Worm (Caenorhabditis elegans): ENCODE data around the gene rom-2.

Gene rom-2

DNA sequence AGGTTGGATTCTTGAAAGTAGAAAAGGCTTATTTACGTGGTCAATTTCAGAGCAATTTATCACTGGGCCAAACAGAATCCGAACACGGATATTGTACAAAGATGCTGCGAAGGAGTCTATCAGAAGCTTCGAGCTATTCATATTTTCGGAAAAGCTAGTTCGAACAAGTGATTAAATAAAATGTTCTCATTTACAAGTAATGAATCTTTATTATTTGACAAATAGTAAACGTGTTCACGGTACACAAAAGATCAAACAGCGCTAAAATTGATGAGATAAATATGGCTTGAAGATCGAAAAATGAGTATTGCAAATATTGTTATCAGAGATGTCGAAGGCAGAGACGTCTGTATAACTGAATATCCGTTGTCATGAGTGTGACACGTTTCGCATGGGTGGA is 19.7 kb upstream of the rom-2 start:
- TF ChIP-seq F39B2.1 (GFP tag; IDR thresholded peaks at IDR 0.05) = peak; percentile 58; the same call in 1 of the 2 replicates
- TF ChIP-seq D2030.7 (GFP tag; IDR thresholded peaks at IDR 0.05) = no peak; the same call in 1 of the 2 replicates
- no peak for TF ChIP-seq snpc-4 (GFP tag; optimal IDR thresholded peaks at IDR 0.05)
- peak in 1 of 4 experiments; percentile 10 for TF ChIP-seq snpc-4 (tag; optimal IDR thresholded peaks at IDR 0.05)
- TF ChIP-seq lin-54 (GFP tag; optimal IDR thresholded peaks at IDR 0.05) = peak; percentile 63
- TF ChIP-seq ccch-3 (GFP tag; optimal IDR thresholded peaks at IDR 0.05) = no peak
- peak; percentile 76 for TF ChIP-seq lin-26 (GFP tag; IDR thresholded peaks at IDR 0.05)
- TF ChIP-seq madf-3 (GFP tag; IDR thresholded peaks at IDR 0.05) = peak; percentile 50; the same call in 1 of the 2 replicates
- TF ChIP-seq T26A5.8 (tag; optimal IDR thresholded peaks at IDR 0.05) = no peak
- TF ChIP-seq lsy-27 (tag; optimal IDR thresholded peaks at IDR 0.05; ENCODE audit: borderline replicate concordance, insufficient read depth) = no peak
- TF ChIP-seq ama-1 (optimal IDR thresholded peaks at IDR 0.05) = no peak
- TF ChIP-seq ama-1 (GFP tag; optimal IDR thresholded peaks at IDR 0.05) = peak in 1 of 2 experiments; percentile 21
- TF ChIP-seq nfya-2 (GFP tag; IDR thresholded peaks at IDR 0.05) = 0 out of 2 replicates have a peak, but pooled peaks have one; percentile 11
- TF ChIP-seq tbp1 (GFP tag; optimal IDR thresholded peaks at IDR 0.05) = peak; percentile 40
- no peak for TF ChIP-seq T07F8.4 (tag; optimal IDR thresholded peaks at IDR 0.05)
- TF ChIP-seq ekl-4 (GFP tag; IDR thresholded peaks at IDR 0.05) = peak; percentile 68
- TF ChIP-seq cebp-1 (GFP tag; IDR thresholded peaks at IDR 0.05) = no peak
- TF ChIP-seq cebp-1 (tag; optimal IDR thresholded peaks at IDR 0.05) = no peak
- no peak for TF ChIP-seq rpc-1 (optimal IDR thresholded peaks at IDR 0.05)
- no peak for TF ChIP-seq rpc-1 (tag; optimal IDR thresholded peaks at IDR 0.05)
- peak; percentile 54; the same call in 1 of the 2 replicates for TF ChIP-seq madf-8 (GFP tag; conservative IDR thresholded peaks at IDR 0.05)
- peak; percentile 44 for TF ChIP-seq hmg-1.2 (GFP tag; IDR thresholded peaks at IDR 0.05)
- TF ChIP-seq F52B5.7 (tag; optimal IDR thresholded peaks at IDR 0.05) = peak; percentile 77
- TF ChIP-seq attf-5 (GFP tag; optimal IDR thresholded peaks at IDR 0.05) = peak; percentile 17
- peak; percentile 21 for TF ChIP-seq xnd-1 (tag; optimal IDR thresholded peaks at IDR 0.05)
- TF ChIP-seq ztf-18 (tag; optimal IDR thresholded peaks at IDR 0.05) = peak; percentile 53
- peak; percentile 58 for TF ChIP-seq Y95B8A.8 (GFP tag; IDR thresholded peaks at IDR 0.05)
- peak; percentile 90 for TF ChIP-seq Y53G8AR.9 (GFP tag; conservative IDR thresholded peaks at IDR 0.05)
- TF ChIP-seq lsl-1 (GFP tag; optimal IDR thresholded peaks at IDR 0.05) = peak; percentile 62
- TF ChIP-seq F33H1.4 (GFP tag; IDR thresholded peaks at IDR 0.05) = peak; percentile 15; the same call in 1 of the 2 replicates
- no peak; the same call in 1 of the 2 replicates for TF ChIP-seq mcd-1 (GFP tag; IDR thresholded peaks at IDR 0.05)
- TF ChIP-seq lir-1 (GFP tag; conservative IDR thresholded peaks at IDR 0.05) = no peak
- TF ChIP-seq hsf-1 (GFP tag; IDR thresholded peaks at IDR 0.05) = peak; percentile 84
- peak; percentile 80 for TF ChIP-seq attf-6 (GFP tag; IDR thresholded peaks at IDR 0.05)
- no peak for TF ChIP-seq K12H6.12 (tag; optimal IDR thresholded peaks at IDR 0.05)
- peak; percentile 69; the same call in 1 of the 2 replicates for TF ChIP-seq B0336.3 (GFP tag; IDR thresholded peaks at IDR 0.05)
- no peak for TF ChIP-seq pha-4 (tag; optimal IDR thresholded peaks at IDR 0.05)
- TF ChIP-seq him-1 (tag; optimal IDR thresholded peaks at IDR 0.05) = peak; percentile 48
- no peak for TF ChIP-seq hmg-20 (GFP tag; IDR thresholded peaks at IDR 0.05)
- TF ChIP-seq pbrm-1 (GFP tag; IDR thresholded peaks at IDR 0.05) = peak; percentile 64
- TF ChIP-seq zfh-2 (GFP tag; conservative IDR thresholded peaks at IDR 0.05) = no peak
- peak; percentile 65 for TF ChIP-seq snpc-3.4 (tag; optimal IDR thresholded peaks at IDR 0.05)
- 0 out of 2 replicates have a peak, but pooled peaks have one; percentile 18 for TF ChIP-seq ceh-40 (GFP tag; IDR thresholded peaks at IDR 0.05)
- peak; percentile 97 for TF ChIP-seq F49E8.2 (tag; optimal IDR thresholded peaks at IDR 0.05; ENCODE audit: insufficient read depth)
- peak; percentile 43 for TF ChIP-seq efl-1 (GFP tag; optimal IDR thresholded peaks at IDR 0.05)
- no peak for TF ChIP-seq C06A6.2 (GFP tag; conservative IDR thresholded peaks at IDR 0.05)
- TF ChIP-seq hrde-1 (tag; optimal IDR thresholded peaks at IDR 0.05; ENCODE audit: borderline replicate concordance) = peak; percentile 72
- no peak for TF ChIP-seq ZK185.1 (tag; optimal IDR thresholded peaks at IDR 0.05; ENCODE audit: poor library complexity, severe bottlenecking)
- peak; percentile 41; the same call in 1 of the 2 replicates for TF ChIP-seq C17E4.6 (GFP tag; IDR thresholded peaks at IDR 0.05)

All from whole organism, young adult.